Worm (Caenorhabditis elegans): ENCODE measurements around the gene spp-29.

Gene spp-29

ce11 chrV:17699097-17699496 is 2.4 kb upstream of the spp-29 start, which contains the start of gene Y26G10.4:
Y26G10.4 (minus strand) TSS chrV:17699197.
- TF ChIP-seq mls-2 (tag; optimal IDR thresholded peaks at IDR 0.05) (no peak), nhr-28 (tag; optimal IDR thresholded peaks at IDR 0.05) (no peak), ceh-83 (GFP tag; optimal IDR thresholded peaks at IDR 0.05) (no peak), lin-32 (GFP tag; optimal IDR thresholded peaks at IDR 0.05) (no peak), nhr-2 (tag; optimal IDR thresholded peaks at IDR 0.05) (no peak), snpc-4 (tag; optimal IDR thresholded peaks at IDR 0.05) (no peak), hlh-1 (tag; optimal IDR thresholded peaks at IDR 0.05) (no peak)

- TF ChIP-seq ceh-43 (GFP tag; optimal IDR thresholded peaks at IDR 0.05) (no peak), bed-3 (GFP tag; optimal IDR thresholded peaks at IDR 0.05) (no peak), nhr-28 (tag; optimal IDR thresholded peaks at IDR 0.05) (no peak), nhr-12 (tag; optimal IDR thresholded peaks at IDR 0.05) (no peak), lsy-2 (tag; optimal IDR thresholded peaks at IDR 0.05) (no peak), cnd-1 (tag; optimal IDR thresholded peaks at IDR 0.05) (no peak), elt-3 (tag; optimal IDR thresholded peaks at IDR 0.05) (no peak)
Measured at ce11 chrV:17695802-17696201, 851 bp downstream of the spp-29 start, which contains the start of gene Y26G10.1. Y26G10.1 (minus strand) TSS chrV:17695902.

- TF ChIP-seq ztf-11 (tag; optimal IDR thresholded peaks at IDR 0.05) (no peak), sem-2 (GFP tag; optimal IDR thresholded peaks at IDR 0.05) (no peak), bed-3 (GFP tag; optimal IDR thresholded peaks at IDR 0.05) (no peak), snpc-4 (tag; optimal IDR thresholded peaks at IDR 0.05) (no peak), unc-39 (tag; optimal IDR thresholded peaks at IDR 0.05) (no peak)
Measured at ce11 chrV:17694260-17694659, 2.4 kb downstream of the spp-29 start.

ce11 chrV:17690922-17691321 is 5.7 kb downstream of the spp-29 start, which contains the start of gene F59A1.13:
F59A1.13 (minus strand) TSS chrV:17691022.
- no peak for TF ChIP-seq lin-13 (tag; optimal IDR thresholded peaks at IDR 0.05)
- peak; percentile 24 for TF ChIP-seq zip-8 (tag; optimal IDR thresholded peaks at IDR 0.05)

- TF ChIP-seq nhr-76 (tag; optimal IDR thresholded peaks at IDR 0.05) (no peak), nhr-12 (tag; optimal IDR thresholded peaks at IDR 0.05) (no peak), unc-39 (tag; optimal IDR thresholded peaks at IDR 0.05) (no peak), ham-2 (GFP tag; optimal IDR thresholded peaks at IDR 0.05) (no peak), lsy-2 (tag; optimal IDR thresholded peaks at IDR 0.05) (no peak), drap-1 (GFP tag; optimal IDR thresholded peaks at IDR 0.05) (no peak), M03D4.4 (tag; optimal IDR thresholded peaks at IDR 0.05) (no peak), hlh-1 (tag; optimal IDR thresholded peaks at IDR 0.05) (no peak), elt-1 (tag; optimal IDR thresholded peaks at IDR 0.05; ENCODE audit: borderline replicate concordance, insufficient read depth) (no peak), nhr-237 (tag; optimal IDR thresholded peaks at IDR 0.05) (no peak), mab-5 (tag; optimal IDR thresholded peaks at IDR 0.05) (no peak), elt-3 (tag; optimal IDR thresholded peaks at IDR 0.05) (no peak), ceh-83 (GFP tag; optimal IDR thresholded peaks at IDR 0.05) (no peak)
Measured at ce11 chrV:17686852-17687251, 9.8 kb downstream of the spp-29 start, which contains the start of gene F59A1.18. F59A1.18 (minus strand) TSS chrV:17686952.

- TF ChIP-seq ztf-11 (tag; optimal IDR thresholded peaks at IDR 0.05) (no peak), ceh-43 (GFP tag; optimal IDR thresholded peaks at IDR 0.05) (no peak), mls-2 (tag; optimal IDR thresholded peaks at IDR 0.05) (no peak), flh-1 (GFP tag; optimal IDR thresholded peaks at IDR 0.05) (no peak), ceh-83 (GFP tag; optimal IDR thresholded peaks at IDR 0.05) (no peak), elt-3 (tag; optimal IDR thresholded peaks at IDR 0.05) (no peak)
Measured at ce11 chrV:17684857-17685256, 11.8 kb downstream of the spp-29 start, which contains the start of the genes F59A1.16 and F59A1.6. F59A1.16 (minus strand) TSS chrV:17684957. F59A1.6 (plus strand) TSS chrV:17685141.

- TF ChIP-seq nhr-76 (tag; optimal IDR thresholded peaks at IDR 0.05) = no peak
- TF ChIP-seq elt-3 (tag; optimal IDR thresholded peaks at IDR 0.05) = no peak
- no peak for TF ChIP-seq nhr-28 (tag; optimal IDR thresholded peaks at IDR 0.05)
- TF ChIP-seq lsy-2 (tag; optimal IDR thresholded peaks at IDR 0.05) = no peak
- no peak for TF ChIP-seq unc-62 (GFP tag; optimal IDR thresholded peaks at IDR 0.05)
- TF ChIP-seq drap-1 (GFP tag; optimal IDR thresholded peaks at IDR 0.05) = no peak
- TF ChIP-seq ceh-83 (GFP tag; optimal IDR thresholded peaks at IDR 0.05) = no peak
- TF ChIP-seq mls-2 (tag; optimal IDR thresholded peaks at IDR 0.05) = no peak
- TF ChIP-seq unc-120 (tag; optimal IDR thresholded peaks at IDR 0.05; ENCODE audit: poor library complexity, severe bottlenecking) = no peak
Measured at ce11 chrV:17683763-17684162, 12.9 kb downstream of the spp-29 start, which contains the start of gene F59A1.15. F59A1.15 (minus strand) TSS chrV:17683863.
